Fruit fly (Drosophila melanogaster) whole organism, embryonic: ENCODE results near the gene Tbcd.
A peak's percentile ranks its signal among the peaks of the same experiment; 100 is the strongest.

Experiments used
- Blimp-1 ChIP-seq: fragments of 200-800 bp; sonication (Bioruptor generic); optimal IDR thresholded peaks from 3 replicates; lab custom pipeline; 2018; ENCODE audit warnings: missing biosample characterization, missing genetic modification characterization, mild to moderate bottlenecking, moderate library complexity, missing genetic modification reagents
- Bteb2 ChIP-seq: fragments of 200-800 bp; sonication (Bioruptor generic); optimal IDR thresholded peaks from 2 replicates; lab custom pipeline; 2016; ENCODE audit warnings: missing biosample characterization, missing genetic modification characterization
- CG10979 ChIP-seq: fragments of 200-800 bp; sonication (Bioruptor generic); optimal IDR thresholded peaks from 2 replicates; lab custom pipeline; 2018; ENCODE audit warnings: missing biosample characterization, mild to moderate bottlenecking, missing genetic modification characterization, moderate library complexity
- CG12071 ChIP-seq: fragments of 200-800 bp; sonication (Bioruptor generic); optimal IDR thresholded peaks from 3 replicates; lab custom pipeline; 2018; ENCODE audit warnings: missing biosample characterization, mild to moderate bottlenecking, missing genetic modification characterization
- CG12769 ChIP-seq: fragments of 200-800 bp; sonication (Bioruptor generic); optimal IDR thresholded peaks from 2 replicates; lab custom pipeline; 2019; ENCODE audit warnings: missing biosample characterization, mild to moderate bottlenecking, missing genetic modification characterization, moderate library complexity
- CG13775 ChIP-seq: fragments of 200-800 bp; sonication (Bioruptor generic); optimal IDR thresholded peaks from 3 replicates; lab custom pipeline; 2017; ENCODE audit warnings: missing biosample characterization, mild to moderate bottlenecking, missing genetic modification characterization
- CG1529 ChIP-seq: fragments of 200-800 bp; sonication (Bioruptor generic); optimal IDR thresholded peaks from 3 replicates; lab custom pipeline; 2018; ENCODE audit warnings: missing biosample characterization, missing genetic modification characterization
- CG17829 ChIP-seq: fragments of 200-800 bp; optimal IDR thresholded peaks from 2 replicates; lab custom pipeline; 2019; ENCODE audit warnings: missing biosample characterization, mild to moderate bottlenecking, missing genetic modification characterization, moderate library complexity
- CG2202 ChIP-seq: fragments of 200-800 bp; sonication (Bioruptor generic); optimal IDR thresholded peaks from 2 replicates; lab custom pipeline; 2018; ENCODE audit warnings: missing biosample characterization, mild to moderate bottlenecking, missing genetic modification characterization
- CG31441 ChIP-seq: fragments of 200-800 bp; sonication (Bioruptor generic); IDR thresholded peaks from 2 replicates; pipeline ENCODE4 v1.3.6; 2022; ENCODE audit warnings: missing biosample characterization, missing genetic modification characterization
- CG3163 ChIP-seq: fragments of 200-800 bp; sonication (Bioruptor generic); optimal IDR thresholded peaks from 3 replicates; lab custom pipeline; 2016; ENCODE audit warnings: missing biosample characterization, missing genetic modification characterization
- CG6254 ChIP-seq: fragments of 200-800 bp; sonication (Bioruptor generic); optimal IDR thresholded peaks from 3 replicates; lab custom pipeline; 2017; ENCODE audit warnings: mild to moderate bottlenecking, missing biosample characterization, missing genetic modification reagents, missing genetic modification characterization
- CG7745 ChIP-seq: fragments of 200-800 bp; sonication (Bioruptor generic); optimal IDR thresholded peaks from 2 replicates; lab custom pipeline; 2018; ENCODE audit warnings: missing biosample characterization, mild to moderate bottlenecking, missing genetic modification characterization, moderate library complexity
- CG8924 ChIP-seq: fragments of 200-800 bp; optimal IDR thresholded peaks from 3 replicates; lab custom pipeline; 2019; ENCODE audit warnings: missing biosample characterization, mild to moderate bottlenecking, missing genetic modification characterization, moderate library complexity
- CG9727 ChIP-seq: fragments of 200-800 bp; sonication (Bioruptor generic); optimal IDR thresholded peaks from 3 replicates; lab custom pipeline; 2017; ENCODE audit warnings: missing biosample characterization, mild to moderate bottlenecking, missing genetic modification characterization
- CrebB ChIP-seq: fragments of 200-800 bp; sonication (Bioruptor generic); optimal IDR thresholded peaks from 3 replicates; lab custom pipeline; 2018; ENCODE audit warnings: missing biosample characterization, mild to moderate bottlenecking, missing genetic modification characterization
- D19A ChIP-seq: fragments of 200-800 bp; optimal IDR thresholded peaks from 3 replicates; lab custom pipeline; 2019; ENCODE audit warnings: missing biosample characterization, mild to moderate bottlenecking, missing genetic modification characterization, moderate library complexity
- ERR ChIP-seq: fragments of 200-800 bp; sonication (Bioruptor generic); optimal IDR thresholded peaks from 2 replicates; lab custom pipeline; 2016; ENCODE audit warnings: missing biosample characterization, missing genetic modification characterization
- Fer1 ChIP-seq: fragments of 200-800 bp; sonication (Bioruptor generic); optimal IDR thresholded peaks from 2 replicates; lab custom pipeline; 2017; ENCODE audit warnings: missing biosample characterization, mild to moderate bottlenecking, missing genetic modification characterization
- GATAe ChIP-seq: fragments of 200-800 bp; sonication (Bioruptor generic); conservative IDR thresholded peaks from 2 replicates; pipeline ENCODE4 v1.3.6; 2022; ENCODE audit warnings: missing biosample characterization, missing genetic modification characterization
- HLH54F ChIP-seq: fragments of 200-800 bp; sonication (Bioruptor generic); optimal IDR thresholded peaks from 3 replicates; lab custom pipeline; 2016; ENCODE audit warnings: missing biosample characterization, missing genetic modification characterization
- Max ChIP-seq: fragments of 200-800 bp; sonication (Bioruptor generic); optimal IDR thresholded peaks from 2 replicates; lab custom pipeline; 2016; ENCODE audit warnings: missing biosample characterization, mild to moderate bottlenecking, missing genetic modification characterization
- Mrtf ChIP-seq: fragments of 200-800 bp; sonication (Bioruptor generic); IDR thresholded peaks from 3 replicates; pipeline ENCODE4 v1.3.6; 2022; ENCODE audit warnings: missing biosample characterization, missing genetic modification characterization
- NC2β ChIP-seq: fragments of 200-800 bp; sonication (Bioruptor generic); optimal IDR thresholded peaks from 2 replicates; lab custom pipeline; 2016; ENCODE audit warnings: missing biosample characterization, missing genetic modification characterization
- NfI ChIP-seq: fragments of 200-800 bp; sonication (Bioruptor generic); optimal IDR thresholded peaks from 3 replicates; lab custom pipeline; 2018; ENCODE audit warnings: missing biosample characterization, mild to moderate bottlenecking, missing genetic modification characterization, moderate library complexity
- Pdp1 ChIP-seq, 2 experiments: fragments of 200-800 bp; sonication (Bioruptor generic); optimal IDR thresholded peaks; 3 replicates each; lab custom pipeline; 2016; ENCODE audit warnings: missing biosample characterization in 2 of 2, missing genetic modification characterization in 2 of 2, mild to moderate bottlenecking in 1 of 2, moderate library complexity in 1 of 2
- Spps ChIP-seq: fragments of 200-800 bp; sonication (Bioruptor generic); optimal IDR thresholded peaks from 2 replicates; lab custom pipeline; 2018; ENCODE audit warnings: missing biosample characterization, mild to moderate bottlenecking, missing genetic modification characterization
- Trl ChIP-seq, 3 experiments: fragments of >200 bp in 2 of 3; fragments of 200-800 bp in 1 of 3; sonication (Bioruptor generic) in 1 of 3; optimal IDR thresholded peaks; 2 replicates in 1 of 3; 3 replicates in 2 of 3; lab custom pipeline; 2016 to 2017; ENCODE audit warnings: missing biosample characterization in 1 of 3, missing genetic modification characterization in 1 of 3
- Vsx1 ChIP-seq: fragments of 200-800 bp; sonication (Bioruptor generic); optimal IDR thresholded peaks from 2 replicates; lab custom pipeline; 2017; ENCODE audit warnings: missing biosample characterization, mild to moderate bottlenecking, missing genetic modification characterization, missing genetic modification reagents
- YL-1 ChIP-seq: fragments of 200-800 bp; sonication (Bioruptor generic); optimal IDR thresholded peaks from 3 replicates; lab custom pipeline; 2017; ENCODE audit warnings: missing biosample characterization, mild to moderate bottlenecking, missing genetic modification characterization
- ac ChIP-seq: fragments of 200-800 bp; sonication (Bioruptor generic); optimal IDR thresholded peaks from 3 replicates; lab custom pipeline; 2017; ENCODE audit warnings: missing biosample characterization, mild to moderate bottlenecking, missing genetic modification characterization
- amos ChIP-seq: fragments of 200-800 bp; sonication (Bioruptor generic); IDR thresholded peaks from 2 replicates; pipeline ENCODE4 v1.3.6; 2022; ENCODE audit warnings: missing biosample characterization, missing genetic modification characterization; ENCODE audit not compliant: partially characterized antibody
- ato ChIP-seq: fragments of 200-800 bp; sonication (Bioruptor generic); IDR thresholded peaks from 2 replicates; pipeline ENCODE4 v1.3.6; 2022; ENCODE audit warnings: missing biosample characterization, missing genetic modification characterization; ENCODE audit not compliant: partially characterized antibody
- bbx ChIP-seq: fragments of 200-800 bp; sonication (Bioruptor generic); IDR thresholded peaks from 2 replicates; pipeline ENCODE4 v1.3.6; 2022; ENCODE audit warnings: missing biosample characterization, missing genetic modification characterization; ENCODE audit not compliant: partially characterized antibody
- cg ChIP-seq: fragments of 200-800 bp; sonication (Bioruptor generic); optimal IDR thresholded peaks from 3 replicates; lab custom pipeline; 2019; ENCODE audit warnings: missing biosample characterization, mild to moderate bottlenecking, missing genetic modification characterization, moderate library complexity
- chif ChIP-seq, 2 experiments: fragments of 200-800 bp; sonication (Bioruptor generic); optimal IDR thresholded peaks; 3 replicates each; lab custom pipeline; 2016; ENCODE audit warnings: missing biosample characterization in 2 of 2, missing genetic modification characterization in 2 of 2
- dpn ChIP-seq, 2 experiments: fragments of 200-800 bp; sonication (Bioruptor generic); optimal IDR thresholded peaks; 3 replicates each; lab custom pipeline; 2016; ENCODE audit warnings: missing biosample characterization in 2 of 2, missing genetic modification characterization in 2 of 2
- fd102C ChIP-seq: fragments of 200-800 bp; sonication (Bioruptor generic); optimal IDR thresholded peaks from 2 replicates; lab custom pipeline; 2018; ENCODE audit warnings: missing biosample characterization, mild to moderate bottlenecking, missing genetic modification characterization, moderate library complexity
- insv ChIP-seq, 2 experiments: fragments of 200-800 bp; sonication (Bioruptor generic); optimal IDR thresholded peaks; 3 replicates each; lab custom pipeline; 2016 to 2018; ENCODE audit warnings: missing biosample characterization in 2 of 2, missing genetic modification characterization in 2 of 2
- mirr ChIP-seq: fragments of 200-800 bp; sonication (Bioruptor generic); optimal IDR thresholded peaks from 3 replicates; lab custom pipeline; 2018; ENCODE audit warnings: missing biosample characterization, mild to moderate bottlenecking, missing genetic modification characterization
- nmo ChIP-seq: fragments of 200-800 bp; sonication (Bioruptor generic); optimal IDR thresholded peaks from 2 replicates; lab custom pipeline; 2018; ENCODE audit warnings: missing biosample characterization, mild to moderate bottlenecking, missing genetic modification characterization, moderate library complexity
- oc ChIP-seq: fragments of 200-800 bp; sonication (Bioruptor generic); optimal IDR thresholded peaks from 2 replicates; lab custom pipeline; 2018; ENCODE audit warnings: missing biosample characterization, mild to moderate bottlenecking, missing genetic modification characterization, moderate library complexity
- org-1 ChIP-seq: fragments of 200-800 bp; sonication (Bioruptor generic); optimal IDR thresholded peaks from 2 replicates; lab custom pipeline; 2017; ENCODE audit warnings: missing biosample characterization, missing genetic modification characterization
- p53 ChIP-seq: fragments of 200-800 bp; sonication (Bioruptor generic); optimal IDR thresholded peaks from 2 replicates; lab custom pipeline; 2016; ENCODE audit warnings: missing biosample characterization, missing genetic modification characterization
- pros ChIP-seq: fragments of 200-800 bp; sonication (Bioruptor generic); optimal IDR thresholded peaks from 3 replicates; lab custom pipeline; 2019; ENCODE audit warnings: missing biosample characterization, mild to moderate bottlenecking, missing genetic modification characterization, moderate library complexity
- sens ChIP-seq: fragments of 200-800 bp; sonication (Bioruptor generic); peaks from one replicate; lab custom pipeline; 2016; ENCODE audit warnings: missing biosample characterization, missing genetic modification characterization
- sr ChIP-seq: fragments of 200-800 bp; sonication (Bioruptor generic); IDR thresholded peaks from 3 replicates; pipeline ENCODE4 v1.3.6; 2022; ENCODE audit warnings: missing biosample characterization, missing genetic modification characterization

Tbcd gene

DNA sequence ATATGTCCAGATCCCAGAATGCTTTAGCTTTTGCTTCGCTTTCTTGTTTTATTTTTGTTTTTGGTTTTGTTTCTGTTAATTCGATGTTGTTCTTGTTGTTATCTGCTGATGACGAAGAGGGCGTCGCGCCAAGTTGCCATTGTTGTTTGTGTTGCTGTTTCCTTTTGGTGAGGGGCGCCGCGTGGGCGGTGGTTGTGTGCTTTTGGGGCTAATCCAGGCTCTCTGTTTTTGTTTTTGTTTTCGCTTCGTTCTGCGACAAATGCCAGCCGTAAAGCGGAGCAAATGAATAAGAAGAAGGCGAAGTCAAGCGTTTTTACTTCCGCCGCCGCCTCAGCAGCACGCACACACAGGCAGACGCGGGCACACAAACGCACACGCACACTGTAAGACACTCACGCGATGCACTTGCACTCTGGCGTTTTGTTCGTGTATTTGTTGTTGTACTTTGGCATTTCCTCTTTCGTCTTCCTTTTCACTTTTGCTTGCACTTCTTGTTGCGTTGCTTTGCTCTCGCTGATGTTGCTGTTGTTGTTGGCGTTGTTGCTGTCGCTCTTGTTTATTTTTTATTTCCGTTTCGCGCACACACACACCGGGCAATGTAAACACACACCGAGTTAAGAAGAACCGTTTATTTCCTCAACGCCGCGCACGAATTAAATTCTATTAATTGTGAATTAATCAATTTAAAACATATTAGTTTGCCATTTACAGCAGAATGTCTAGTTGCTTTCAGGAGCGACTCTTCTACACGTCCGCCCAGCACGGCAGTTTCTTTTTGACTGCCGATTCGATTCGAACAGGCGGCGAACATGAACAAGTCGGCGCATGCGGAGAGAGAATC lies 30.9 kb downstream of the Tbcd start, which contains the start of gene aop (continued):
- peak; percentile 34 for TF ChIP-seq CG6254
- TF ChIP-seq CG1529 (GFP tag; lab: Kevin White, UChicago), result peak; percentile 9
- peak; percentile 26 for TF ChIP-seq Blimp-1
- TF ChIP-seq nmo (GFP tag; lab: Kevin White, UChicago), result peak; percentile 6
- peak; percentile 72 for TF ChIP-seq CG8924 (tag; lab: Kevin White, UChicago)
- peak; percentile 32; the same call in 1 of the 2 replicates for TF ChIP-seq amos (GFP tag; lab: Robert Waterston, UW)
- TF ChIP-seq mirr (GFP tag; lab: Kevin White, UChicago), result peak; percentile 59
- TF ChIP-seq dpn (GFP tag; optimal IDR thresholded peaks at IDR 0.05; lab: Kevin White, UChicago), result peak in 1 of 2 experiments; percentile 43
- TF ChIP-seq sens (GFP tag; lab: Kevin White, UChicago), result peak; percentile 82
- no peak for TF ChIP-seq CG13775
- TF ChIP-seq GATAe (GFP tag; lab: Robert Waterston, UW), result no peak
- peak; percentile 44 for TF ChIP-seq Vsx1 (GFP tag; lab: Kevin White, UChicago)
- peak; percentile 38 for TF ChIP-seq CG12769 (tag; lab: Kevin White, UChicago)
- peak; percentile 33; the same call in 1 of the 2 replicates for TF ChIP-seq CG31441 (GFP tag; lab: Robert Waterston, UW)
- TF ChIP-seq CG2202, result peak; percentile 10
- TF ChIP-seq org-1, result no peak
- TF ChIP-seq D19A (tag; lab: Kevin White, UChicago), result peak; percentile 26
- peak; percentile 48 for TF ChIP-seq CG17829 (tag; lab: Kevin White, UChicago)
- TF ChIP-seq fd102C (GFP tag; lab: Kevin White, UChicago), result peak; percentile 77
- peak; percentile 78 for TF ChIP-seq CG3163 (GFP tag; lab: Kevin White, UChicago)
- peak; percentile 14 for TF ChIP-seq YL-1 (GFP tag; lab: Kevin White, UChicago)
- TF ChIP-seq Mrtf, result no peak
- no peak for TF ChIP-seq chif (GFP tag; optimal IDR thresholded peaks at IDR 0.05; lab: Kevin White, UChicago)
- peak in 1 of 2 experiments; percentile 51 for TF ChIP-seq insv (GFP tag; optimal IDR thresholded peaks at IDR 0.05; lab: Kevin White, UChicago)
- TF ChIP-seq CG12071 (GFP tag; lab: Kevin White, UChicago), result peak; percentile 56
- TF ChIP-seq NfI (GFP tag; lab: Kevin White, UChicago), result peak; percentile 28
- TF ChIP-seq Fer1, result peak; percentile 49
- TF ChIP-seq p53, result peak; percentile 98
- TF ChIP-seq Spps, result peak; percentile 39
- TF ChIP-seq CG10979 (tag; lab: Kevin White, UChicago), result peak; percentile 4
- TF ChIP-seq CG7745 (tag; lab: Kevin White, UChicago), result peak; percentile 45
- TF ChIP-seq pros, result peak; percentile 72
- TF ChIP-seq bbx (GFP tag; lab: Robert Waterston, UW), result 0 out of 2 replicates have a peak, but pooled peaks have one; percentile 17
- TF ChIP-seq cg (GFP tag; lab: Kevin White, UChicago), result peak; percentile 84
- no peak for TF ChIP-seq Pdp1 (GFP tag; optimal IDR thresholded peaks at IDR 0.05; lab: Kevin White, UChicago)
- no peak for TF ChIP-seq HLH54F (GFP tag; lab: Kevin White, UChicago)
- TF ChIP-seq Trl (optimal IDR thresholded peaks at IDR 0.05; lab: Kevin White, UChicago), result no peak
- TF ChIP-seq Trl (GFP tag; optimal IDR thresholded peaks at IDR 0.05; lab: Kevin White, UChicago), result peak; percentile 72
- TF ChIP-seq sr (GFP tag; lab: Robert Waterston, UW), result peak; percentile 73; the same call in 2 of the 3 replicates
- peak; percentile 29 for TF ChIP-seq NC2β (GFP tag; lab: Kevin White, UChicago)
- no peak for TF ChIP-seq ERR (GFP tag; lab: Kevin White, UChicago)
- no peak for TF ChIP-seq Max (GFP tag; lab: Kevin White, UChicago)
- peak; percentile 61; the same call in 1 of the 2 replicates for TF ChIP-seq ato
- peak; percentile 38 for TF ChIP-seq CrebB (tag; lab: Kevin White, UChicago)
- peak; percentile 27 for TF ChIP-seq CG9727
- TF ChIP-seq Bteb2 (GFP tag; lab: Kevin White, UChicago), result peak; percentile 11
- peak; percentile 50 for TF ChIP-seq ac (GFP tag; lab: Kevin White, UChicago)
- peak; percentile 21 for TF ChIP-seq oc (tag; lab: Kevin White, UChicago)
